Fruit fly (Drosophila melanogaster): ENCODE data around the gene Pbp95.

Pbp95 gene

DNA sequence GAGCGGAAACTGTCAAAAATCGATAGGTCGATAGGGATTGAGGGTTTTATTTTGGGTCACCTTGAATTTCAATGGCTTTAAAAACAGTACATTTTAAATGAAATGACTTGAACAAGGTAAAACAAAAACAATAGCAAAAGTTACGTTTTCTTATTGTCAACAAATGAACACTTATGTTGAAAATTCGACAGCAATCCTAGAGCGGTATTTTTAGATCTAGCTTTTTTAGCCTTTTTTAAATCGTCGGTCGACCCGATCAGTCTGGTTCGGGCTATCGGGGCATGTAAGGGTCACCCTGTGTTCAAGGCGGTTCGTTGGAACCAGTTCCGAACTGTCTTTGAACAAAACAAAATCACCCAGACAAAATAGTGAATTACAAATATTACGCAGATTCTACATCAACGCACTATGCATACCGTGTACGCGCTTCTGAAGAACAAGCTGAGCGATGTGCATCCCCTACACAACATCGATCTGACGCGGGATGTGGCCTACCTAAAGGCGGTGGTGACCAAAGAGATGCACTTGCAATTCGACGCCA, 4.4 kb upstream of the Pbp95 start, which contains the start of the genes CG11052 and CG3223 (continued):
- peak; percentile 99 for TF ChIP-seq CG15514 (GFP tag; optimal IDR thresholded peaks at IDR 0.05)
- TF ChIP-seq CG10543 (GFP tag; optimal IDR thresholded peaks at IDR 0.05), result peak; percentile 6
- TF ChIP-seq CG9876 (GFP tag; optimal IDR thresholded peaks at IDR 0.05), result no peak
- TF ChIP-seq vfl (GFP tag; optimal IDR thresholded peaks at IDR 0.05), result no peak
- TF ChIP-seq pb (GFP tag; optimal IDR thresholded peaks at IDR 0.05), result no peak
- TF ChIP-seq fu2 (GFP tag; optimal IDR thresholded peaks at IDR 0.05), result peak; percentile 40
- no peak for TF ChIP-seq nerfin-1 (tag; optimal IDR thresholded peaks at IDR 0.05)
- TF ChIP-seq gcm2 (GFP tag; optimal IDR thresholded peaks at IDR 0.05), result no peak
- TF ChIP-seq Ravus (GFP tag; IDR thresholded peaks at IDR 0.05), result no peak
- TF ChIP-seq Opbp (GFP tag; IDR thresholded peaks at IDR 0.05; ENCODE audit: partially characterized antibody), result no peak
- TF ChIP-seq CG11696 (GFP tag; IDR thresholded peaks at IDR 0.05), result no peak
- peak; percentile 46 for TF ChIP-seq nom (GFP tag; optimal IDR thresholded peaks at IDR 0.05)
- TF ChIP-seq Myb (GFP tag; optimal IDR thresholded peaks at IDR 0.05), result peak; percentile 55
- TF ChIP-seq Fer2 (tag; optimal IDR thresholded peaks at IDR 0.05), result no peak
- peak; percentile 45 for TF ChIP-seq CG14710 (tag; optimal IDR thresholded peaks at IDR 0.05)
- peak; percentile 13; the same call in 1 of the 2 replicates for TF ChIP-seq CG3847 (GFP tag; IDR thresholded peaks at IDR 0.05)
- no peak for TF ChIP-seq CG17328 (GFP tag; IDR thresholded peaks at IDR 0.05)
- no peak for TF ChIP-seq bigmax (GFP tag; optimal IDR thresholded peaks at IDR 0.05)
- TF ChIP-seq Abd-B (GFP tag; optimal IDR thresholded peaks at IDR 0.05), result no peak
- TF ChIP-seq CG34422 (GFP tag; IDR thresholded peaks at IDR 0.05), result no peak
- peak; percentile 51 for TF ChIP-seq vvl (GFP tag; IDR thresholded peaks at IDR 0.05)
- TF ChIP-seq cwo (GFP tag; optimal IDR thresholded peaks at IDR 0.05), result no peak
- TF ChIP-seq CG2120 (GFP tag; optimal IDR thresholded peaks at IDR 0.05), result peak; percentile 50
- TF ChIP-seq CG3838 (GFP tag; optimal IDR thresholded peaks at IDR 0.05), result no peak
- TF ChIP-seq stwl (tag; optimal IDR thresholded peaks at IDR 0.05), result peak; percentile 58
- TF ChIP-seq Sry-β (GFP tag; optimal IDR thresholded peaks at IDR 0.05), result peak; percentile 81
- no peak for TF ChIP-seq CG16779 (GFP tag; IDR thresholded peaks at IDR 0.05)
- TF ChIP-seq CG12236 (GFP tag; optimal IDR thresholded peaks at IDR 0.05), result no peak
- no peak for TF ChIP-seq CG9437 (GFP tag; optimal IDR thresholded peaks at IDR 0.05)
- TF ChIP-seq Dip2 (GFP tag; IDR thresholded peaks at IDR 0.05), result no peak
- TF ChIP-seq CG8944 (GFP tag; optimal IDR thresholded peaks at IDR 0.05), result no peak
- TF ChIP-seq Sin3A (optimal IDR thresholded peaks at IDR 0.05), result peak; percentile 54
- peak; percentile 29 for TF ChIP-seq her (GFP tag; optimal IDR thresholded peaks at IDR 0.05)
- TF ChIP-seq amos (GFP tag; IDR thresholded peaks at IDR 0.05; ENCODE audit: partially characterized antibody), result peak; percentile 58; the same call in 1 of the 2 replicates
- TF ChIP-seq HLH54F (GFP tag; optimal IDR thresholded peaks at IDR 0.05), result no peak
- TF ChIP-seq Kr (GFP tag; optimal IDR thresholded peaks at IDR 0.05), result no peak
- no peak for TF ChIP-seq CG1832 (GFP tag; optimal IDR thresholded peaks at IDR 0.05)
- no peak for TF ChIP-seq CG31365 (tag; optimal IDR thresholded peaks at IDR 0.05)
- TF ChIP-seq E2f1 (GFP tag; IDR thresholded peaks at IDR 0.05), result no peak
- no peak for TF ChIP-seq Deaf1 (tag; optimal IDR thresholded peaks at IDR 0.05)
- TF ChIP-seq pzg (GFP tag; optimal IDR thresholded peaks at IDR 0.05), result peak; percentile 72
- no peak for TF ChIP-seq CG1647 (GFP tag; optimal IDR thresholded peaks at IDR 0.05)
- TF ChIP-seq tna (GFP tag; IDR thresholded peaks at IDR 0.05; ENCODE audit: partially characterized antibody), result no peak
- peak; percentile 74 for TF ChIP-seq sens (GFP tag)
- no peak for TF ChIP-seq org-1 (GFP tag; optimal IDR thresholded peaks at IDR 0.05)
- peak; percentile 29 for TF ChIP-seq pho (GFP tag; optimal IDR thresholded peaks at IDR 0.05)
- TF ChIP-seq D19A (tag; optimal IDR thresholded peaks at IDR 0.05), result peak; percentile 64
- no peak for TF ChIP-seq esg (GFP tag; conservative IDR thresholded peaks at IDR 0.05)
- peak; percentile 58; the same call in 2 of the 3 replicates for TF ChIP-seq ci (GFP tag; IDR thresholded peaks at IDR 0.05)
- no peak for TF ChIP-seq jumu (GFP tag; optimal IDR thresholded peaks at IDR 0.05)
- TF ChIP-seq croc (GFP tag; conservative IDR thresholded peaks at IDR 0.05), result no peak
- no peak for TF ChIP-seq CG11247 (GFP tag; IDR thresholded peaks at IDR 0.05)

Measured in whole organism, embryonic.